Fruit fly (Drosophila melanogaster): Measurements from ENCODE around the gene bard.
A peak's percentile ranks its signal among the peaks of the same experiment; 100 is the strongest.

dm6 chr3R:18067930-18068329 is 12.9 kb upstream of the bard start:
- TF ChIP-seq CG8159 (tag; optimal IDR thresholded peaks at IDR 0.05), result peak; percentile 26
- TF ChIP-seq D1 (tag; optimal IDR thresholded peaks at IDR 0.05), result no peak
- TF ChIP-seq CG12605 (GFP tag; IDR thresholded peaks at IDR 0.05), result no peak
- TF ChIP-seq CG10348 (GFP tag; IDR thresholded peaks at IDR 0.05), result no peak
- no peak for TF ChIP-seq CG13204 (GFP tag; optimal IDR thresholded peaks at IDR 0.05)
- no peak for TF ChIP-seq EcR (GFP tag; optimal IDR thresholded peaks at IDR 0.05)
- TF ChIP-seq Ets98B (GFP tag; IDR thresholded peaks at IDR 0.05), result no peak
- TF ChIP-seq Snoo (tag; optimal IDR thresholded peaks at IDR 0.05), result no peak
- TF ChIP-seq rn (GFP tag; IDR thresholded peaks at IDR 0.05), result no peak
- TF ChIP-seq CG15710 (tag; optimal IDR thresholded peaks at IDR 0.05), result peak; percentile 6
- TF ChIP-seq CG14655 (GFP tag; optimal IDR thresholded peaks at IDR 0.05), result peak; percentile 25
- TF ChIP-seq CG34367 (tag; optimal IDR thresholded peaks at IDR 0.05), result no peak
- TF ChIP-seq Pif1A (GFP tag; optimal IDR thresholded peaks at IDR 0.05), result no peak

All from whole organism, pupa.